Worm (Caenorhabditis elegans) whole organism, young adult: ENCODE results near the gene F22F4.5.

Experiments
- B0336.3 ChIP-seq: fragments of 200-800 bp; sonication (Bioruptor generic); IDR thresholded peaks from 2 replicates; pipeline ENCODE4 v1.3.6; 2022; ENCODE audit warnings: missing genetic modification characterization, missing compliant biosample characterization
- F10E7.11 ChIP-seq: sonication (generic microtip); optimal IDR thresholded peaks from 2 replicates; lab custom pipeline; 2017; ENCODE audit warnings: mild to moderate bottlenecking, missing genetic modification characterization, moderate library complexity, missing compliant biosample characterization
- F39B2.1 ChIP-seq: fragments of 200-800 bp; sonication (Bioruptor generic); IDR thresholded peaks from 2 replicates; pipeline ENCODE4 v1.3.6; 2022; ENCODE audit warnings: missing genetic modification reagents, missing genetic modification characterization, missing compliant biosample characterization
- F49E8.2 ChIP-seq: sonication (generic microtip); optimal IDR thresholded peaks from 3 replicates; lab custom pipeline; 2017; ENCODE audit warnings: missing genetic modification characterization, mild to moderate bottlenecking, missing compliant biosample characterization, antibody characterized with exemption, moderate library complexity; ENCODE audit not compliant: insufficient read depth
- K11D2.4 ChIP-seq: fragments of 200-800 bp; sonication (Bioruptor generic); IDR thresholded peaks from 2 replicates; pipeline ENCODE4 v1.3.6; 2022; ENCODE audit warnings: missing genetic modification reagents, missing genetic modification characterization, missing compliant biosample characterization
- K12H6.12 ChIP-seq: fragments of 200-800 bp; sonication (Bioruptor generic); optimal IDR thresholded peaks from 2 replicates; lab custom pipeline; 2018; ENCODE audit warnings: mild to moderate bottlenecking, missing genetic modification characterization, missing compliant biosample characterization
- Y53F4B.3 ChIP-seq: fragments of 200-800 bp; sonication (Bioruptor generic); IDR thresholded peaks from 2 replicates; pipeline ENCODE4 v1.3.6; 2022; ENCODE audit warnings: missing genetic modification reagents, missing genetic modification characterization, missing compliant biosample characterization
- Y53G8AR.9 ChIP-seq: fragments of 200-800 bp; sonication (Bioruptor generic); conservative IDR thresholded peaks from 2 replicates; pipeline ENCODE4 v1.3.6; 2022; ENCODE audit warnings: missing genetic modification reagents, missing genetic modification characterization, missing compliant biosample characterization
- ZK185.1 ChIP-seq: sonication (generic microtip); optimal IDR thresholded peaks from 2 replicates; lab custom pipeline; 2016; ENCODE audit warnings: mild to moderate bottlenecking, missing genetic modification characterization, missing compliant biosample characterization; ENCODE audit not compliant: poor library complexity, severe bottlenecking
- atf-7 ChIP-seq: sonication (generic microtip); optimal IDR thresholded peaks from 2 replicates; lab custom pipeline; 2017; ENCODE audit warnings: mild to moderate bottlenecking, missing genetic modification characterization, missing compliant biosample characterization
- athp-1 ChIP-seq: sonication (generic microtip); optimal IDR thresholded peaks from 2 replicates; lab custom pipeline; 2017; ENCODE audit warnings: mild to moderate bottlenecking, missing genetic modification characterization, missing compliant biosample characterization
- bed-2 ChIP-seq: fragments of 200-800 bp; sonication (Bioruptor generic); IDR thresholded peaks from 2 replicates; pipeline ENCODE4 v1.3.6; 2022; ENCODE audit warnings: missing genetic modification reagents, missing genetic modification characterization, missing compliant biosample characterization
- ccch-3 ChIP-seq: fragments of 200-800 bp; sonication (Bioruptor generic); optimal IDR thresholded peaks from 2 replicates; lab custom pipeline; 2018; ENCODE audit warnings: mild to moderate bottlenecking, missing genetic modification characterization, missing compliant biosample characterization
- cebp-1 ChIP-seq, 2 experiments: fragments of 200-800 bp in 1 of 2; sonication (Bioruptor generic) in 1 of 2; sonication (generic microtip) in 1 of 2; IDR thresholded peaks in 1 of 2; optimal IDR thresholded peaks in 1 of 2; 2 replicates each; pipeline versions ENCODE4 v1.3.6 to Lab custom; 2017 to 2022; ENCODE audit warnings: missing compliant biosample characterization in 2 of 2, missing genetic modification characterization in 2 of 2, mild to moderate bottlenecking in 1 of 2, missing genetic modification reagents in 1 of 2, moderate library complexity in 1 of 2
- ceh-27 ChIP-seq: fragments of 200-800 bp; sonication (Bioruptor generic); optimal IDR thresholded peaks from 2 replicates; lab custom pipeline; 2018; ENCODE audit warnings: mild to moderate bottlenecking, missing genetic modification characterization, moderate library complexity, missing compliant biosample characterization
- ceh-40 ChIP-seq: fragments of 200-800 bp; sonication (Bioruptor generic); IDR thresholded peaks from 2 replicates; pipeline ENCODE4 v1.3.6; 2022; ENCODE audit warnings: missing genetic modification characterization, missing compliant biosample characterization
- die-1 ChIP-seq: sonication (generic microtip); optimal IDR thresholded peaks from 2 replicates; lab custom pipeline; 2016; ENCODE audit warnings: missing genotype, mild to moderate bottlenecking, missing genetic modification characterization, missing compliant biosample characterization
- gei-17 ChIP-seq: fragments of 200-800 bp; sonication (Bioruptor generic); optimal IDR thresholded peaks from 2 replicates; lab custom pipeline; 2018; ENCODE audit warnings: mild to moderate bottlenecking, missing genetic modification characterization, missing compliant biosample characterization
- him-1 ChIP-seq: sonication (generic microtip); optimal IDR thresholded peaks from 2 replicates; lab custom pipeline; 2016; ENCODE audit warnings: missing genotype, missing genetic modification reagents, missing genetic modification characterization, missing compliant biosample characterization
- hlh-12 ChIP-seq: sonication (generic microtip); optimal IDR thresholded peaks from 2 replicates; lab custom pipeline; 2016; ENCODE audit warnings: missing genetic modification characterization, missing compliant biosample characterization
- let-607 ChIP-seq, 2 experiments: fragments of 200-800 bp in 1 of 2; sonication (Bioruptor generic) in 1 of 2; sonication (generic microtip) in 1 of 2; optimal IDR thresholded peaks; 2 replicates each; lab custom pipeline; 2016 to 2018; ENCODE audit warnings: mild to moderate bottlenecking in 2 of 2, missing compliant biosample characterization in 2 of 2, missing genetic modification characterization in 2 of 2, moderate library complexity in 2 of 2, missing genotype in 1 of 2
- lin-26 ChIP-seq: fragments of 200-800 bp; sonication (Bioruptor generic); IDR thresholded peaks from 2 replicates; pipeline ENCODE4 v1.3.6; 2022; ENCODE audit warnings: missing genetic modification reagents, missing genetic modification characterization, missing compliant biosample characterization
- lin-54 ChIP-seq: fragments of 200-800 bp; sonication (Bioruptor generic); optimal IDR thresholded peaks from 2 replicates; lab custom pipeline; 2018; ENCODE audit warnings: mild to moderate bottlenecking, missing genetic modification characterization, missing compliant biosample characterization
- lsy-27 ChIP-seq: sonication (generic microtip); optimal IDR thresholded peaks from 2 replicates; lab custom pipeline; 2017; ENCODE audit warnings: missing genetic modification characterization, mild to moderate bottlenecking, missing compliant biosample characterization, antibody characterized with exemption, missing genotype, borderline replicate concordance; ENCODE audit not compliant: insufficient read depth
- madf-10 ChIP-seq: sonication (generic microtip); optimal IDR thresholded peaks from 2 replicates; lab custom pipeline; 2016; ENCODE audit warnings: mild to moderate bottlenecking, missing genetic modification characterization, missing compliant biosample characterization
- madf-6 ChIP-seq: fragments of 200-800 bp; sonication (Bioruptor generic); IDR thresholded peaks from 2 replicates; pipeline ENCODE4 v1.3.6; 2022; ENCODE audit warnings: missing genetic modification reagents, missing genetic modification characterization, missing compliant biosample characterization
- nfyb-1 ChIP-seq: fragments of 200-800 bp; sonication (Bioruptor generic); IDR thresholded peaks from 2 replicates; pipeline ENCODE4 v1.3.6; 2022; ENCODE audit warnings: missing genetic modification reagents, missing genetic modification characterization, missing compliant biosample characterization
- nhr-120 ChIP-seq: fragments of 200-800 bp; sonication (Bioruptor generic); IDR thresholded peaks from 2 replicates; pipeline ENCODE4 v1.3.6; 2022; ENCODE audit warnings: missing genetic modification characterization, missing compliant biosample characterization
- nhr-27 ChIP-seq: fragments of 200-800 bp; sonication (Bioruptor generic); optimal IDR thresholded peaks from 2 replicates; lab custom pipeline; 2018; ENCODE audit warnings: mild to moderate bottlenecking, missing genetic modification characterization, moderate library complexity, missing compliant biosample characterization
- nhr-80 ChIP-seq: sonication (generic microtip); optimal IDR thresholded peaks from 2 replicates; lab custom pipeline; 2016; ENCODE audit warnings: missing genetic modification characterization, missing compliant biosample characterization
- nhr-90 ChIP-seq: sonication (generic microtip); optimal IDR thresholded peaks from 2 replicates; lab custom pipeline; 2016; ENCODE audit warnings: missing genotype, mild to moderate bottlenecking, missing genetic modification characterization, missing compliant biosample characterization
- rcor-1 ChIP-seq: fragments of 200-800 bp; sonication (Bioruptor generic); IDR thresholded peaks from 2 replicates; pipeline ENCODE4 v1.3.6; 2022; ENCODE audit warnings: missing genetic modification reagents, missing genetic modification characterization, missing compliant biosample characterization
- sdz-38 ChIP-seq: sonication (generic microtip); optimal IDR thresholded peaks from 2 replicates; lab custom pipeline; 2016; ENCODE audit warnings: missing genotype, missing genetic modification characterization, missing compliant biosample characterization
- snpc-1.1 ChIP-seq: sonication (generic microtip); optimal IDR thresholded peaks from 2 replicates; lab custom pipeline; 2017; ENCODE audit warnings: missing genetic modification characterization, mild to moderate bottlenecking, missing compliant biosample characterization, antibody characterized with exemption, moderate library complexity, missing genotype, missing genetic modification reagents; ENCODE audit not compliant: insufficient read depth
- snpc-1.3 ChIP-seq: sonication (generic microtip); optimal IDR thresholded peaks from 2 replicates; lab custom pipeline; 2017; ENCODE audit warnings: missing genetic modification characterization, mild to moderate bottlenecking, missing compliant biosample characterization, antibody characterized with exemption, moderate library complexity, missing genotype, missing genetic modification reagents; ENCODE audit not compliant: insufficient read depth
- snpc-4 ChIP-seq, 5 experiments: fragments of 150-350 bp in 1 of 5; sonication (generic microtip) in 4 of 5; optimal IDR thresholded peaks; 2 replicates each; lab custom pipeline; 2014 to 2018; ENCODE audit warnings: missing genetic modification characterization in 5 of 5, missing biosample characterization in 3 of 5, antibody characterized with exemption in 2 of 5, mild to moderate bottlenecking in 2 of 5, missing compliant biosample characterization in 2 of 5, missing genotype in 2 of 5, moderate library complexity in 2 of 5, missing genetic modification reagents in 1 of 5
- somi-1 ChIP-seq: fragments of 200-800 bp; sonication (Bioruptor generic); optimal IDR thresholded peaks from 2 replicates; lab custom pipeline; 2018; ENCODE audit warnings: mild to moderate bottlenecking, missing genetic modification characterization, missing compliant biosample characterization
- sptf-2 ChIP-seq: fragments of 200-800 bp; sonication (Bioruptor generic); optimal IDR thresholded peaks from 2 replicates; lab custom pipeline; 2018; ENCODE audit warnings: mild to moderate bottlenecking, missing genetic modification characterization, missing compliant biosample characterization
- tbx-9 ChIP-seq: sonication (generic microtip); optimal IDR thresholded peaks from 2 replicates; lab custom pipeline; 2016; ENCODE audit warnings: borderline replicate concordance, missing genetic modification characterization, inconsistent platforms, missing compliant biosample characterization
- tlf-1 ChIP-seq: fragments of 200-800 bp; sonication (Bioruptor generic); optimal IDR thresholded peaks from 2 replicates; lab custom pipeline; 2018; ENCODE audit warnings: mild to moderate bottlenecking, missing genetic modification characterization, missing compliant biosample characterization
- unc-130 ChIP-seq: sonication (generic microtip); optimal IDR thresholded peaks from 2 replicates; lab custom pipeline; 2016; ENCODE audit warnings: missing genetic modification reagents, missing genetic modification characterization, missing compliant biosample characterization
- unc-62 ChIP-seq: fragments of 150-350 bp; optimal IDR thresholded peaks from 2 replicates; lab custom pipeline; 2014; ENCODE audit warnings: missing biosample characterization, missing genetic modification reagents, missing genetic modification characterization
- xnd-1 ChIP-seq: sonication (generic microtip); optimal IDR thresholded peaks from 2 replicates; lab custom pipeline; 2016; ENCODE audit warnings: missing genotype, missing genetic modification reagents, missing genetic modification characterization, missing compliant biosample characterization
- zfh-2 ChIP-seq: fragments of 200-800 bp; sonication (Bioruptor generic); conservative IDR thresholded peaks from 2 replicates; pipeline ENCODE4 v1.3.6; 2022; ENCODE audit warnings: missing genetic modification reagents, missing genetic modification characterization, missing compliant biosample characterization
- zim-3 ChIP-seq: sonication (generic microtip); optimal IDR thresholded peaks from 2 replicates; lab custom pipeline; 2017; ENCODE audit warnings: mild to moderate bottlenecking, missing genetic modification characterization, moderate library complexity, missing compliant biosample characterization
- ztf-6 ChIP-seq: fragments of 200-800 bp; sonication (Bioruptor generic); IDR thresholded peaks from 2 replicates; pipeline ENCODE4 v1.3.6; 2022; ENCODE audit warnings: missing genetic modification reagents, missing genetic modification characterization, missing compliant biosample characterization

Gene F22F4.5

ce11 chrX:5992770-5993169, at the start of gene F22F4.5:
Gene F22F4.5, minus strand, starts transcription at chrX:5992870.
- TF ChIP-seq unc-130 (GFP tag; lab: Kevin White, UChicago) (no peak), lsy-27 (no peak), K11D2.4 (GFP tag; lab: Robert Waterston, UW) (no peak), him-1 (no peak), ccch-3 (GFP tag; lab: Kevin White, UChicago) (no peak), atf-7 (tag; lab: Kevin White, UChicago) (no peak), snpc-1.1 (no peak), Y53G8AR.9 (no peak), xnd-1 (tag; lab: Kevin White, UChicago) (no peak), snpc-1.3 (tag; lab: Kevin White, UChicago) (no peak), tbx-9 (tag; lab: Kevin White, UChicago) (no peak), F49E8.2 (tag; lab: Kevin White, UChicago) (no peak), gei-17 (GFP tag; lab: Kevin White, UChicago) (no peak), cebp-1 (GFP tag; IDR thresholded peaks at IDR 0.05; lab: Robert Waterston, UW) (no peak), cebp-1 (tag; optimal IDR thresholded peaks at IDR 0.05; lab: Kevin White, UChicago) (no peak), ztf-6 (GFP tag; lab: Robert Waterston, UW) (no peak), sdz-38 (tag; lab: Kevin White, UChicago) (no peak)

- TF ChIP-seq K12H6.12 (tag; lab: Kevin White, UChicago), result peak; percentile 40
- peak; percentile 19 for TF ChIP-seq ZK185.1 (tag; lab: Kevin White, UChicago)
- no peak for TF ChIP-seq unc-62
- TF ChIP-seq ceh-27, result no peak
- peak; percentile 52 for TF ChIP-seq madf-10 (tag; lab: Kevin White, UChicago)
- peak; percentile 77 for TF ChIP-seq somi-1
- TF ChIP-seq zfh-2 (GFP tag; lab: Robert Waterston, UW), result 0 out of 2 replicates have a peak, but pooled peaks have one; percentile 41
- no peak for TF ChIP-seq ceh-40 (GFP tag; lab: Robert Waterston, UW)
- TF ChIP-seq lin-26 (GFP tag; lab: Robert Waterston, UW), result peak; percentile 51; the same call in 1 of the 2 replicates
- peak; percentile 29 for TF ChIP-seq nhr-90 (tag; lab: Kevin White, UChicago)
- TF ChIP-seq nhr-120 (GFP tag; lab: Robert Waterston, UW), result no peak
- TF ChIP-seq nhr-27, result no peak
- TF ChIP-seq snpc-4 (GFP tag; optimal IDR thresholded peaks at IDR 0.05; lab: Kevin White, UChicago), result no peak
- peak in 3 of 4 experiments; percentile 27 to 33 (median 29) for TF ChIP-seq snpc-4 (tag; optimal IDR thresholded peaks at IDR 0.05; lab: Kevin White, UChicago)
- TF ChIP-seq F39B2.1, result no peak
- peak; percentile 40 for TF ChIP-seq tlf-1
- no peak for TF ChIP-seq Y53F4B.3
- TF ChIP-seq let-607 (tag; optimal IDR thresholded peaks at IDR 0.05; lab: Kevin White, UChicago), result peak in 1 of 2 experiments; percentile 65
- TF ChIP-seq die-1 (tag; lab: Kevin White, UChicago), result peak; percentile 3
- TF ChIP-seq sptf-2 (GFP tag; lab: Kevin White, UChicago), result no peak
- TF ChIP-seq atf-7 (tag; lab: Kevin White, UChicago), result no peak
- peak; percentile 68 for TF ChIP-seq nfyb-1 (GFP tag; lab: Robert Waterston, UW)
- no peak for TF ChIP-seq hlh-12 (tag; lab: Kevin White, UChicago)
- TF ChIP-seq nhr-80 (tag; lab: Kevin White, UChicago), result peak; percentile 86
- TF ChIP-seq athp-1, result no peak
- TF ChIP-seq zim-3 (tag; lab: Kevin White, UChicago), result no peak
- TF ChIP-seq F10E7.11 (tag; lab: Kevin White, UChicago), result no peak
- peak; percentile 77 for TF ChIP-seq B0336.3 (GFP tag; lab: Robert Waterston, UW)
- TF ChIP-seq bed-2, result no peak
- no peak for TF ChIP-seq lin-54 (GFP tag; lab: Kevin White, UChicago)
- no peak for TF ChIP-seq rcor-1 (GFP tag; lab: Robert Waterston, UW)
- TF ChIP-seq madf-6, result no peak
Observed at ce11 chrX:6041995-6042481, 49.4 kb upstream of the F22F4.5 start.
